Worm (Caenorhabditis elegans) whole organism, L1 larva: ENCODE measurements around the gene acp-5.

ENCODE experiments used
- Y116A8C.19 ChIP-seq: sonication (generic microtip); optimal IDR thresholded peaks from 2 replicates; lab custom pipeline; 2016; ENCODE audit warnings: missing compliant biosample characterization, missing genetic modification characterization, borderline replicate concordance
- aha-1 ChIP-seq: fragments of 150-350 bp; optimal IDR thresholded peaks from 2 replicates; lab custom pipeline; 2014; ENCODE audit warnings: missing biosample characterization, missing genetic modification characterization
- alr-1 ChIP-seq: fragments of 200-800 bp; sonication (Bioruptor generic); optimal IDR thresholded peaks from 2 replicates; lab custom pipeline; 2018; ENCODE audit warnings: borderline replicate concordance, mild to moderate bottlenecking, missing genetic modification characterization, missing compliant biosample characterization
- aly-2 ChIP-seq: fragments of 150-350 bp; optimal IDR thresholded peaks from 2 replicates; lab custom pipeline; 2014; ENCODE audit warnings: missing biosample characterization, missing genetic modification characterization
- blmp-1 ChIP-seq: fragments of 150-350 bp; optimal IDR thresholded peaks from 2 replicates; lab custom pipeline; 2014; ENCODE audit warnings: missing biosample characterization, missing genetic modification characterization
- ceh-63 ChIP-seq: fragments of 200-800 bp; sonication (Bioruptor generic); optimal IDR thresholded peaks from 2 replicates; lab custom pipeline; 2018; ENCODE audit warnings: mild to moderate bottlenecking, missing genetic modification characterization, missing compliant biosample characterization
- ceh-8 ChIP-seq: fragments of 200-800 bp; sonication (Bioruptor generic); optimal IDR thresholded peaks from 2 replicates; lab custom pipeline; 2018; ENCODE audit warnings: mild to moderate bottlenecking, missing genetic modification characterization, moderate library complexity, missing compliant biosample characterization
- ceh-82 ChIP-seq, 3 experiments: fragments of 150-350 bp in 1 of 3; sonication (generic microtip) in 2 of 3; optimal IDR thresholded peaks; 2 replicates each; lab custom pipeline; 2014 to 2017; ENCODE audit warnings: missing biosample characterization in 3 of 3, missing genetic modification characterization in 3 of 3
- dpl-1 ChIP-seq, 3 experiments: fragments of 150-350 bp in 2 of 3; sonication (generic microtip) in 1 of 3; optimal IDR thresholded peaks; 2 replicates each; lab custom pipeline; 2014 to 2017; ENCODE audit warnings: missing biosample characterization in 3 of 3, missing genetic modification characterization in 3 of 3, missing genetic modification reagents in 3 of 3
- efl-1 ChIP-seq, 4 experiments: fragments of 150-350 bp; optimal IDR thresholded peaks in 3 of 4; peaks in 1 of 4; 1 replicate in 1 of 4; 2 replicates in 3 of 4; lab custom pipeline; 2014; ENCODE audit warnings: missing biosample characterization in 2 of 4, missing genetic modification characterization in 2 of 4, missing genetic modification reagents in 2 of 4
- efl-3 ChIP-seq: fragments of 200-800 bp; sonication (Bioruptor generic); optimal IDR thresholded peaks from 2 replicates; lab custom pipeline; 2018; ENCODE audit warnings: mild to moderate bottlenecking, missing genetic modification characterization, missing compliant biosample characterization
- egl-13 ChIP-seq: sonication (generic microtip); optimal IDR thresholded peaks from 2 replicates; lab custom pipeline; 2016; ENCODE audit warnings: missing genotype, missing genetic modification reagents, missing genetic modification characterization, missing compliant biosample characterization
- egl-27 ChIP-seq, 2 experiments: fragments of 150-350 bp in 1 of 2; sonication (generic microtip); optimal IDR thresholded peaks; 3 replicates each; lab custom pipeline; 2017 to 2018; ENCODE audit warnings: missing biosample characterization in 2 of 2, missing genetic modification characterization in 2 of 2, missing genetic modification reagents in 2 of 2
- elt-2 ChIP-seq: sonication (generic microtip); optimal IDR thresholded peaks from 2 replicates; lab custom pipeline; 2016; ENCODE audit warnings: missing genetic modification characterization, mild to moderate bottlenecking, inconsistent platforms, missing compliant biosample characterization, missing genetic modification reagents
- elt-3 ChIP-seq, 6 experiments: fragments of 150-350 bp in 1 of 6; sonication (generic microtip); optimal IDR thresholded peaks; 2 replicates each; lab custom pipeline; 2017 to 2018; ENCODE audit warnings: missing biosample characterization in 6 of 6, missing genetic modification characterization in 6 of 6, inconsistent platforms in 1 of 6
- fkh-10 ChIP-seq: sonication (generic microtip); optimal IDR thresholded peaks from 2 replicates; lab custom pipeline; 2017; ENCODE audit warnings: missing biosample characterization, missing genetic modification reagents, missing genetic modification characterization
- fkh-8 ChIP-seq: sonication (generic microtip); optimal IDR thresholded peaks from 2 replicates; lab custom pipeline; 2016; ENCODE audit warnings: mild to moderate bottlenecking, missing genetic modification characterization, missing compliant biosample characterization
- fos-1 ChIP-seq: fragments of 150-350 bp; optimal IDR thresholded peaks from 2 replicates; lab custom pipeline; 2014; ENCODE audit warnings: missing biosample characterization, missing genetic modification characterization
- grh-1 ChIP-seq: fragments of 200-800 bp; sonication (Bioruptor generic); IDR thresholded peaks from 2 replicates; pipeline ENCODE4 v1.3.6; 2022; ENCODE audit warnings: missing genetic modification reagents, missing genetic modification characterization, missing compliant biosample characterization
- hlh-4 ChIP-seq: sonication (generic microtip); optimal IDR thresholded peaks from 2 replicates; lab custom pipeline; 2016; ENCODE audit warnings: mild to moderate bottlenecking, missing genetic modification characterization, missing compliant biosample characterization
- lin-13 ChIP-seq: fragments of 150-350 bp; optimal IDR thresholded peaks from 2 replicates; lab custom pipeline; 2014; ENCODE audit warnings: missing biosample characterization, missing genetic modification reagents, missing genetic modification characterization
- lin-14 ChIP-seq: fragments of 200-800 bp; sonication (Bioruptor generic); optimal IDR thresholded peaks from 2 replicates; lab custom pipeline; 2018; ENCODE audit warnings: mild to moderate bottlenecking, missing genetic modification characterization, moderate library complexity, missing compliant biosample characterization
- lin-39 ChIP-seq: fragments of 150-350 bp; optimal IDR thresholded peaks from 2 replicates; lab custom pipeline; 2014; ENCODE audit warnings: missing biosample characterization, missing genetic modification reagents, missing genetic modification characterization
- lir-3 ChIP-seq: sonication (generic microtip); optimal IDR thresholded peaks from 2 replicates; lab custom pipeline; 2016; ENCODE audit warnings: mild to moderate bottlenecking, missing genetic modification characterization, moderate library complexity, missing compliant biosample characterization; ENCODE audit not compliant: poor library complexity
- mab-9 ChIP-seq: fragments of 200-800 bp; sonication (Bioruptor generic); IDR thresholded peaks from 2 replicates; pipeline ENCODE4 v1.3.6; 2022; ENCODE audit warnings: missing genetic modification reagents, missing genetic modification characterization, missing compliant biosample characterization
- mdl-1 ChIP-seq, 2 experiments: fragments of 150-350 bp; optimal IDR thresholded peaks; 2 replicates each; lab custom pipeline; 2014 to 2017; ENCODE audit warnings: missing biosample characterization in 2 of 2, missing genetic modification characterization in 2 of 2, inconsistent platforms in 1 of 2
- mep-1 ChIP-seq: fragments of 150-350 bp; optimal IDR thresholded peaks from 2 replicates; lab custom pipeline; 2014; ENCODE audit warnings: missing biosample characterization, missing genetic modification characterization
- nhr-11 ChIP-seq: fragments of 150-350 bp; optimal IDR thresholded peaks from 2 replicates; lab custom pipeline; 2014; ENCODE audit warnings: missing biosample characterization, missing genetic modification characterization
- nhr-19 ChIP-seq: fragments of 200-800 bp; sonication (Bioruptor generic); conservative IDR thresholded peaks from 2 replicates; pipeline ENCODE4 v1.3.6; 2022; ENCODE audit warnings: missing genetic modification characterization, missing compliant biosample characterization
- nhr-77 ChIP-seq: fragments of 150-350 bp; optimal IDR thresholded peaks from 2 replicates; lab custom pipeline; 2014; ENCODE audit warnings: missing biosample characterization, missing genetic modification characterization
- nhr-85 ChIP-seq: sonication (generic microtip); peaks from one replicate; lab custom pipeline; 2016; ENCODE audit warnings: missing genetic modification characterization, inconsistent platforms, missing compliant biosample characterization
- rnt-1 ChIP-seq: sonication (generic microtip); optimal IDR thresholded peaks from 2 replicates; lab custom pipeline; 2016; ENCODE audit warnings: mild to moderate bottlenecking, missing genetic modification characterization, moderate library complexity, missing compliant biosample characterization
- sup-37 ChIP-seq: fragments of 200-800 bp; sonication (Bioruptor generic); optimal IDR thresholded peaks from 2 replicates; lab custom pipeline; 2018; ENCODE audit warnings: mild to moderate bottlenecking, missing genetic modification characterization, missing compliant biosample characterization
- unc-130 ChIP-seq: fragments of 150-350 bp; optimal IDR thresholded peaks from 2 replicates; lab custom pipeline; 2017; ENCODE audit warnings: missing biosample characterization, missing genetic modification characterization, inconsistent platforms
- unc-98 ChIP-seq: fragments of 200-800 bp; sonication (Bioruptor generic); IDR thresholded peaks from 2 replicates; pipeline ENCODE4 v1.3.6; 2022; ENCODE audit warnings: missing genetic modification characterization, missing compliant biosample characterization
- vab-15 ChIP-seq: sonication (generic microtip); optimal IDR thresholded peaks from 2 replicates; lab custom pipeline; 2017; ENCODE audit warnings: missing genotype, mild to moderate bottlenecking, missing genetic modification characterization, missing compliant biosample characterization
- xbp-1 ChIP-seq: sonication (generic microtip); optimal IDR thresholded peaks from 2 replicates; lab custom pipeline; 2016; ENCODE audit warnings: missing genetic modification characterization, missing compliant biosample characterization
- ztf-4 ChIP-seq: fragments of 150-350 bp; optimal IDR thresholded peaks from 2 replicates; lab custom pipeline; 2014; ENCODE audit warnings: missing biosample characterization, missing genetic modification characterization

Gene acp-5

DNA sequence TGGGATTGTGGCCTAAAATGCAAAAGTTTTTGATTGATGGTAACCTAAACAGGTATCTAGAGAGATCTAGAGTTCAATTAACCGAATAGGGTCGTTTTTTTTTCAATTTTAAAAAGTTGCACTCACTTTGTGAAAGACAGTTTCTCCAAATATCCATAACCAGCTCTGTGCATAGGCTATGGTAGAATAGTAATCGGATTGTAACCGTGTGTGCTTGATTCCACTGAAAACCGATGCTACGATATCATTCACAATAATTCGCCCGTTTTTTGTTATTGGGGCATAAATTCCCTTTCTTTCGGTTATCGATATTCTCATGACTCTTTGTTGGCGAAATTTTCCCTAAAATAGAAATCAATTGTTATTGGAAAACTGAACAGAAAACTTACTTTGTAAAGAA lies 22.9 kb downstream of the acp-5 start:
- TF ChIP-seq lin-14 (no peak), efl-1 (optimal IDR thresholded peaks at IDR 0.05; lab: Kevin White, UChicago) (no peak), efl-1 (GFP tag; optimal IDR thresholded peaks at IDR 0.05 in 1 of 2; lab: Kevin White, UChicago) (peak in 1 of 2 experiments; percentile 39)

DNA sequence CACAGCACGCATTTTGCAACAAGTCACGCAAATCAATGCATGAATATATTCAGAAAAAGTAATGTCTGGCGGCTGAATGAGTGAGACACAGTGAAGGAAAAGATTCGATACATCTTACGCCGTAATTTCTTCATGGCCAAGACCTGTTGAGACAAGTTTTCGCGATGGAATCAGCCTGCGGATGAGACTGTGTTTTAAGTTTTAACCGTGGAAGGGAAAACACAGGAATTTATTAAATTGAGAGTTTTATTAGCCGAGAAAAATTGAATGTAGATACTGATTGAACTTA lies 24.9 kb downstream of the acp-5 start, which contains the start of gene hog-1:
hog-1 (minus strand) TSS at position 101 of the 289 bp plus-strand sequence.
- TF ChIP-seq unc-98 (GFP tag; lab: Robert Waterston, UW) (no peak), alr-1 (tag; lab: Kevin White, UChicago) (no peak), rnt-1 (tag; lab: Kevin White, UChicago) (no peak), ztf-4 (tag; lab: Kevin White, UChicago) (no peak), xbp-1 (tag; lab: Kevin White, UChicago) (no peak), mep-1 (tag; lab: Kevin White, UChicago) (no peak), lin-13 (GFP tag; lab: Kevin White, UChicago) (no peak), fkh-8 (tag; lab: Kevin White, UChicago) (no peak), egl-27 (tag; optimal IDR thresholded peaks at IDR 0.05; lab: Kevin White, UChicago) (no peak), dpl-1 (GFP tag; optimal IDR thresholded peaks at IDR 0.05; lab: Kevin White, UChicago) (no peak), nhr-19 (GFP tag; lab: Robert Waterston, UW) (no peak), elt-3 (tag; optimal IDR thresholded peaks at IDR 0.05; lab: Kevin White, UChicago) (no peak)

DNA sequence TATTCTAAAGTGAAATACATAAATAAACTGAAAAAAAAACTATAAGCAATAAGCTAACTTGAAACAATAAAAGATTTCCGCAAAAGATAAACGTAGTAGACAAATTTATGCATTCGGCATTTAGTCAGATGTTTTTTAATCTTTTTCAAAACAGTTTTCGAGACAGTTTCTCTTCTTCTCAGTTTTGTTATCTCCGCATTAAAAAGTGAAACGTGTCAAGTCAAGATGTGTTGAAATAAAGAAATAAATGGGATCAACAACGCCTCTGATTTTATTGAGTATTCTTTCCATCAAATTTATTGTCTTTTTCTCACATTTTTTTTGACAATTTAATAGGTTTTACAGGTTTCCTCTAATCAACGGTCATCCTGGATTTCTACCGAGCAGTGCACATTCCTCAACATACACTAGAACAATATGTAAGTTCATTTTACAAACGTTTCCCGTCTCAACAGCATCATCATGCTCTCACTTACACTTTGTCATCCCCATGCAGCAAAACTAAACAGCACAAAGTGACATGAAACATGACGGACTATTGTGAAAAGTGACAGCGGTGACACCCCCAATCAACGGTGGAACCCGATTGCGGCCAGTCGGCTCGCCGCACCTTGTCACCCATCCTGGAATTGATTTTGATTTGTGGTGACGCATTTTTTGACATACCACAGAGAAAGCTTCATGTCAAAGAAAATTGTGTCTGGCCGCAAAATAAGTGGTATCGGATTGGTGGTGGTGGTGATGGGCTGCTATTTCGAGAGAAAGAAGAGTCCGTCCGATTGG lies 25.4 kb downstream of the acp-5 start:
- TF ChIP-seq elt-3 (tag; optimal IDR thresholded peaks at IDR 0.05; lab: Kevin White, UChicago): peak in 2 of 6 experiments; percentile 39 to 55
- no peak for TF ChIP-seq ceh-8
- peak; percentile 95 for TF ChIP-seq blmp-1
- TF ChIP-seq nhr-85 (tag; lab: Kevin White, UChicago): peak; percentile 70
- no peak for TF ChIP-seq lin-39 (tag; lab: Kevin White, UChicago)

DNA sequence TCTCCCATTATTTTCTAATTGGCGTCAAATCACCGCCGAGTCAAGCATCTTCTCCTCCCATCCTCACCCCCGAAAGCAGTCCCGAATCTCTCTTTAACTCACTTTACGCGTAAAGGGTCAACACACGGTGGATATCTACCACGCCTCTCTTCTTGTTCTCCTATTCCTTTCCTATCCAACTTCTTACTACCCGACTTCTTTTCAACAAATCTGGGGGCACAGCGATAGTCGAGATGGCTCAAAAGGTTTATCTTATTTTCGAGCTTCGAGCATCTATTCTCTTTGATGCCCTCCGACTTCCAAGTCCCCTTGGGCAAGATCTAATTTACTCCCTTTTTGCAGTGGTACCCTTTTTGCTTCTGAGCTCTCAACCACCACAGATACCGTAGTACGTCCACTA lies 29.9 kb downstream of the acp-5 start:
- no peak for TF ChIP-seq efl-1 (optimal IDR thresholded peaks at IDR 0.05; lab: Kevin White, UChicago)
- TF ChIP-seq efl-1 (GFP tag; optimal IDR thresholded peaks at IDR 0.05 in 1 of 2; lab: Kevin White, UChicago): peak in 1 of 2 experiments; percentile 15
- peak; percentile 74 for TF ChIP-seq fkh-10 (GFP tag; lab: Kevin White, UChicago)
- TF ChIP-seq mab-9 (GFP tag; lab: Robert Waterston, UW): no peak

DNA sequence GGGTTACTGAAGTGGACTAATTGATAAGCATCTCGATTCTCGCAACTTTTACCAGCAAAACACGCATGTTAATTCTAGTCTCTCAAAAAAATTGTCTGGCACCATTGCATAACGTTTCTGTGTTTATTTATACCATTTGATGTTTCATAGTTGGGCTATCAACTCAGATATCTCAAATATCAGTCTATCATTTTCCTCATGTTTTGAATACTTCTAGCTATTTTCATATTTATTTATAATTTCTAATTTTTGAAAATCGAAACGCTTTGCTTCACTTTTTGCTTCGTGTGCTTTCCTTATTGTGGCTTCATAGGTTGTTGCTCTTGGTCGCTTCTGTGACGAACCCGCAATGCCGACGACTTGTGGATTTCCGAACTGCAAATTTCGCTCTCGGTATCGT lies 33.2 kb downstream of the acp-5 start, which contains the start of gene ctbp-1:
ctbp-1 (plus strand) TSS at position 301 of the 400 bp plus-strand sequence.
- TF ChIP-seq vab-15 (tag; lab: Kevin White, UChicago) (no peak), nhr-11 (tag; lab: Kevin White, UChicago) (no peak), egl-27 (tag; optimal IDR thresholded peaks at IDR 0.05; lab: Kevin White, UChicago) (no peak), ceh-82 (tag; optimal IDR thresholded peaks at IDR 0.05; lab: Kevin White, UChicago) (no peak), mdl-1 (tag; optimal IDR thresholded peaks at IDR 0.05; lab: Kevin White, UChicago) (no peak), unc-130 (tag; lab: Kevin White, UChicago) (no peak), elt-2 (tag; lab: Kevin White, UChicago) (no peak), nhr-77 (tag; lab: Kevin White, UChicago) (no peak), lir-3 (tag; lab: Kevin White, UChicago) (no peak)

DNA sequence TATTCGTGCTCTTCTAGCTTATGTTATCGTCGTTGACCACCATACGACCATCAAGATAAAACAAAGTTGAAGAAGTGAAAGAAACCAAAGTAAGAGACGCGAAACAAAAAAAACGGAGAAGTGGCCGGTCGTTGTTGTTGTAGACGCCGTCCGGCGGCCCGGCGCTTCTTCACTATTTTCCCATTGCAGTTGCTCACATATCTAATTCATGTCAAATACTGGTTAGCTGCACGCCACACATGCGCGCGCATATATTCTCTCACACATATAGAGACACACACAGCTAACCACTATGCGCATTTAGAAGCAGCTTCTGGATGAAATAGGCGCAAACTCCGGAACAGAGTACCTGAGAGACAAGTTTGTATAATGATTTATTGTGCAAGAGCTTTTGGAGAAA lies 38.8 kb downstream of the acp-5 start:
- TF ChIP-seq ceh-63 (GFP tag; lab: Kevin White, UChicago) (no peak), mep-1 (tag; lab: Kevin White, UChicago) (no peak), egl-13 (tag; lab: Kevin White, UChicago) (peak; percentile 4), aha-1 (tag; lab: Kevin White, UChicago) (no peak), ceh-82 (tag; optimal IDR thresholded peaks at IDR 0.05; lab: Kevin White, UChicago) (peak in 1 of 3 experiments; percentile 26), aly-2 (tag; lab: Kevin White, UChicago) (no peak), sup-37 (GFP tag; lab: Kevin White, UChicago) (no peak), hlh-4 (tag; lab: Kevin White, UChicago) (no peak), grh-1 (GFP tag; lab: Robert Waterston, UW) (no peak), egl-27 (tag; optimal IDR thresholded peaks at IDR 0.05; lab: Kevin White, UChicago) (no peak), Y116A8C.19 (tag; lab: Kevin White, UChicago) (no peak), lin-14 (peak; percentile 53), efl-3 (GFP tag; lab: Kevin White, UChicago) (no peak), fos-1 (tag; lab: Kevin White, UChicago) (no peak), elt-3 (tag; optimal IDR thresholded peaks at IDR 0.05; lab: Kevin White, UChicago) (no peak), blmp-1 (no peak)
